Worm (Caenorhabditis elegans) whole organism, midembryonic: ENCODE results near the gene cdc-42.

Experiments used
- T22C8.4 ChIP-seq: fragments of 200-800 bp; sonication (Bioruptor generic); IDR thresholded peaks from 2 replicates; pipeline ENCODE4 v1.3.6; 2022; ENCODE audit warnings: missing genetic modification characterization, missing compliant biosample characterization
- cog-1 ChIP-seq: sonication (generic microtip); optimal IDR thresholded peaks from 2 replicates; lab custom pipeline; 2016; ENCODE audit warnings: missing genetic modification characterization, missing compliant biosample characterization
- klf-2 ChIP-seq: fragments of 200-800 bp; sonication (Bioruptor generic); conservative IDR thresholded peaks from 2 replicates; pipeline ENCODE4 v1.3.6; 2022; ENCODE audit warnings: missing genetic modification reagents, missing genetic modification characterization, missing compliant biosample characterization
- med-1 ChIP-seq: sonication (generic microtip); optimal IDR thresholded peaks from 2 replicates; lab custom pipeline; 2017; ENCODE audit warnings: missing genetic modification characterization, mild to moderate bottlenecking, missing compliant biosample characterization, antibody characterized with exemption, missing genetic modification reagents; ENCODE audit not compliant: insufficient read depth
- ref-1 ChIP-seq: fragments of 200-800 bp; sonication (Bioruptor generic); conservative IDR thresholded peaks from 2 replicates; pipeline ENCODE4 v1.3.6; 2022; ENCODE audit warnings: missing genetic modification reagents, missing genetic modification characterization, missing compliant biosample characterization
- tab-1 ChIP-seq: fragments of 200-800 bp; sonication (Bioruptor generic); IDR thresholded peaks from 2 replicates; pipeline ENCODE4 v1.3.6; 2022; ENCODE audit warnings: missing genetic modification characterization, missing compliant biosample characterization
- ztf-29 ChIP-seq: fragments of 200-800 bp; sonication (Bioruptor generic); IDR thresholded peaks from 2 replicates; pipeline ENCODE4 v1.3.6; 2022; ENCODE audit warnings: missing genetic modification reagents, missing genetic modification characterization, missing compliant biosample characterization

DNA sequence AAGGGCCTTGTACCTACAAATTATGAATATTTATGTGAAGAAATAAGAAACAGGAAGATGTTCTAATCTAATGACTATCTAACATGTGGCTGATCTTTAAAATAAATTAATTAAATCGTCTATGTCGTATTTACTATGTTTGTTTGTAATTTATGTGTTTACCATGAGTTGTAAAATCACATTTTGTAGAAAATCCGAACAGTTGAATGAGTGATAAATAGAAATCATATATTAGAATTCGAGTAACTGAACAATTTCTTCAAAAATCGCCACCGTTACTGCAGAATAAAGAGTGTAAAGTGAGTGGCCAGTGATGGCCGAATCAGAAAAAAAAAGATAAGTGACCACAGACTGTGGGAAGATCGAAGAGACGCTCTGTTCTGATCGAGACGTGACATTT, 13.8 kb downstream of the cdc-42 start:
- no peak for TF ChIP-seq med-1 (GFP tag; lab: Kevin White, UChicago)
- no peak for TF ChIP-seq klf-2 (GFP tag; lab: Robert Waterston, UW)
- TF ChIP-seq cog-1 (tag; lab: Kevin White, UChicago): no peak
- TF ChIP-seq ztf-29 (GFP tag; lab: Robert Waterston, UW): no peak
- no peak for TF ChIP-seq ref-1
- no peak for TF ChIP-seq T22C8.4 (GFP tag; lab: Robert Waterston, UW)
- TF ChIP-seq tab-1 (GFP tag; lab: Robert Waterston, UW): no peak
